Worm (Caenorhabditis elegans): Measurements from ENCODE around the gene F44E5.2.
A peak's percentile ranks its signal among the peaks of the same experiment; 100 is the strongest.

Gene F44E5.2

DNA sequence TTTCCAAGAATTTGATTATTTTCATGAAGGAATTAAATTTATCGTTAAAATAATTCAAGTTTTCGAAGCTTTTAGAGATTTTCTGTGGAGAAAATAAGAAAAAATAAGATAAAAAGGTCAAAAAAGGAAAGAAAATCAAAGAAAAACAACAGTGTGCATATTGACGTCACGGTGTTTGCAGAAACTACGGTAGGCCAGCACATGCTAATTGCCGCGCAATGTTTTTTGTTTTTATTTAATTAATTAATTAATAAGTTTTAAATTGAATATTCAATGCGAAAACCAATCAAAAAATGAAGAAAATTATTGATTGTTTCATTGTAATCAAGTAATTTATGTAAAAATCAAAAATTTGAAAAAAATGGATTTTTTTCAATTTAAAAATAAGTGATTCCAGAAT, 18.7 kb upstream of the F44E5.2 start:
- TF ChIP-seq elt-1 (tag; optimal IDR thresholded peaks at IDR 0.05) (no peak), ztf-11 (tag; optimal IDR thresholded peaks at IDR 0.05) (no peak), pha-4 (tag; optimal IDR thresholded peaks at IDR 0.05) (peak; percentile 26), unc-62 (GFP tag; optimal IDR thresholded peaks at IDR 0.05) (no peak), nfya-1 (tag; optimal IDR thresholded peaks at IDR 0.05; ENCODE audit: insufficient read depth) (peak; percentile 1), mml-1 (tag; optimal IDR thresholded peaks at IDR 0.05) (no peak)

DNA sequence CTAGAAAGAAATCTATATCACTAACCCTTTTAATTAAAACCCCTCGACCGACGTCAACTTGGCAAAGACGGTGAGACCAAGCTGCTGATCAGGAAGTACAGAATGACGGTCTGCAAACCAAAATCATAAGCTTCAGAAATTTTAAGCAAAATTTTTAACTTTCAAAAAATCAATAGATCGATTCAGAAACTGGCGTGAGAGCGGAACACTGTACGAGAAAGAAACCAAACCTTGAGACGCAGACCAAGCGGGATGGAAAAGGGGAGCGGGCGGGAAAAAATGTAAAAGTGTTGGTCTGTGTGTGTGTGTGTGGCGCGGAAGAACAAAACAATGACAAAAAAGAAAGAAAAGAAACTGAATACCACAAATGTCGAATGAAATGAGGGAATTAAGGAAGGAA, 18.1 kb upstream of the F44E5.2 start, which contains the start of the genes F44E5.17 and gpb-1:
Gene F44E5.17 (minus strand): TSS at position 101 of the 400 bp plus-strand sequence.
Gene gpb-1 (minus strand): TSS at position 118 of the 400 bp plus-strand sequence.
- peak; percentile 29 for TF ChIP-seq ceh-28 (tag; optimal IDR thresholded peaks at IDR 0.05)
- TF ChIP-seq ceh-16 (tag; optimal IDR thresholded peaks at IDR 0.05): no peak
- no peak for TF ChIP-seq ama-1 (optimal IDR thresholded peaks at IDR 0.05)

DNA sequence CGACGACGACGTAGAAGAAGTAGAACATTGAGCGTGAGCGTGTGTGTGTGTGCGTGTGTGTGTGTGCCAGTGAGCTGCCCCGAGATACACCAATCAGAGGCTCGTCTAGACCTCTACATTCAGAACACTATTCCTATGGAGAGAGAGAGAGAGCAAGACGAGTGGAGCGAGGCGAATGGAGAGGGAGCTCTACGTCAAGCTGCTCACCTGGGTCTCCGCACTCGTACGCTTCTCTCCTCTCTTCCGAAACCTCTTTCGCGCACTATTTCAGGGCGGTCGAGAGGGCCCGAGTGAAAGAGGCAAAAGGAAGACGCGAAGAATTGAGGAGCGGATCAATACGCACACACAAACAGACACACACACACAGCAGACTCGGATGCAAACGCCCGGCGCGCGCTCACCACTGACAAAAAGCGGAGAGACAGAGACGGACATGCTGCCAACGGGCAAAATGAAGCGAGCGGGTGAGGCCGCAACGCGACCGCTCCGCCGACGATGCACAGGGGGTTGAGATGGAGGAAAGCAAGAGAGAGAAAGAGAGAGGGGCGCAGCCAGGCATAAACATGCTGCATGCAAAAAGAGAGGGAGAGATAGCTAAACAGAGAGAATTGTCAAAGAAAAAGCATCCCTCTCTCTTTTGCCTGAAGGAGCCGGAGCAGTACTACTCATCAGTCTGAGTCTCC, 16.9 kb upstream of the F44E5.2 start:
- no peak for TF ChIP-seq nhr-28 (tag; optimal IDR thresholded peaks at IDR 0.05)
- TF ChIP-seq sea-2 (GFP tag; optimal IDR thresholded peaks at IDR 0.05): peak; percentile 68
- peak; percentile 47 for TF ChIP-seq pqm-1 (tag; optimal IDR thresholded peaks at IDR 0.05)
- TF ChIP-seq mml-1 (tag; optimal IDR thresholded peaks at IDR 0.05): no peak
- peak; percentile 75 for TF ChIP-seq tbx-2 (tag; optimal IDR thresholded peaks at IDR 0.05)
- TF ChIP-seq elt-3 (tag; optimal IDR thresholded peaks at IDR 0.05): no peak
- no peak for TF ChIP-seq eor-1 (tag; optimal IDR thresholded peaks at IDR 0.05)
- TF ChIP-seq pha-4 (tag; optimal IDR thresholded peaks at IDR 0.05): peak; percentile 84
- TF ChIP-seq ZK546.5 (tag; optimal IDR thresholded peaks at IDR 0.05): no peak
- TF ChIP-seq ztf-11 (tag; optimal IDR thresholded peaks at IDR 0.05): no peak
- no peak for TF ChIP-seq elt-1 (tag; optimal IDR thresholded peaks at IDR 0.05)
- TF ChIP-seq elt-2 (tag; optimal IDR thresholded peaks at IDR 0.05): peak; percentile 83
- peak; percentile 50 for TF ChIP-seq snpc-4 (tag; optimal IDR thresholded peaks at IDR 0.05)
- TF ChIP-seq hmg-11 (tag; optimal IDR thresholded peaks at IDR 0.05): peak; percentile 96
- no peak for TF ChIP-seq nhr-77 (tag; optimal IDR thresholded peaks at IDR 0.05)
- peak; percentile 46 for TF ChIP-seq fkh-10 (GFP tag; optimal IDR thresholded peaks at IDR 0.05)
- peak; percentile 66 for TF ChIP-seq nhr-11 (tag; optimal IDR thresholded peaks at IDR 0.05)
- peak; percentile 89 for TF ChIP-seq lin-39 (tag; optimal IDR thresholded peaks at IDR 0.05)
- TF ChIP-seq nhr-12 (tag; optimal IDR thresholded peaks at IDR 0.05): no peak
- peak; percentile 39 for TF ChIP-seq nhr-43 (tag; optimal IDR thresholded peaks at IDR 0.05; ENCODE audit: poor library complexity, severe bottlenecking)
- no peak for TF ChIP-seq daf-12 (tag; optimal IDR thresholded peaks at IDR 0.05)
- peak; percentile 49 for TF ChIP-seq nhr-25 (tag; optimal IDR thresholded peaks at IDR 0.05)
- TF ChIP-seq fkh-2 (tag; optimal IDR thresholded peaks at IDR 0.05): no peak
- TF ChIP-seq ceh-28 (tag; optimal IDR thresholded peaks at IDR 0.05): peak; percentile 84
- TF ChIP-seq skn-1 (tag; optimal IDR thresholded peaks at IDR 0.05): peak; percentile 69
- no peak for TF ChIP-seq ama-1 (optimal IDR thresholded peaks at IDR 0.05)
- peak; percentile 90 for TF ChIP-seq egl-5 (tag; optimal IDR thresholded peaks at IDR 0.05)
- peak; percentile 67 for TF ChIP-seq fos-1 (tag; optimal IDR thresholded peaks at IDR 0.05)
- TF ChIP-seq jun-1 (tag; optimal IDR thresholded peaks at IDR 0.05): peak; percentile 93
- TF ChIP-seq ztf-4 (tag; optimal IDR thresholded peaks at IDR 0.05): no peak
- TF ChIP-seq nhr-23 (tag; optimal IDR thresholded peaks at IDR 0.05): peak; percentile 61
- TF ChIP-seq mdl-1 (tag; optimal IDR thresholded peaks at IDR 0.05): peak; percentile 48
- TF ChIP-seq lin-15B (tag; optimal IDR thresholded peaks at IDR 0.05): peak; percentile 20
- no peak for TF ChIP-seq aly-2 (tag; optimal IDR thresholded peaks at IDR 0.05)
- peak; percentile 6 for TF ChIP-seq unc-62 (GFP tag; optimal IDR thresholded peaks at IDR 0.05)
- no peak for TF ChIP-seq nhr-67 (tag; optimal IDR thresholded peaks at IDR 0.05)
- peak; percentile 0 for TF ChIP-seq zag-1 (tag; optimal IDR thresholded peaks at IDR 0.05)
- no peak for TF ChIP-seq unc-39 (tag; optimal IDR thresholded peaks at IDR 0.05)
- peak; percentile 25 for TF ChIP-seq ceh-82 (tag; optimal IDR thresholded peaks at IDR 0.05)
- TF ChIP-seq ceh-9 (tag; optimal IDR thresholded peaks at IDR 0.05): no peak
- TF ChIP-seq egl-27 (tag; optimal IDR thresholded peaks at IDR 0.05): no peak
- peak; percentile 51 for TF ChIP-seq R02D3.7 (tag; optimal IDR thresholded peaks at IDR 0.05)
- no peak for TF ChIP-seq lsy-12 (tag; optimal IDR thresholded peaks at IDR 0.05)
- no peak for TF ChIP-seq nhr-76 (tag; optimal IDR thresholded peaks at IDR 0.05)
- TF ChIP-seq nhr-237 (tag; optimal IDR thresholded peaks at IDR 0.05): no peak
- TF ChIP-seq nfya-1 (tag; optimal IDR thresholded peaks at IDR 0.05; ENCODE audit: insufficient read depth): peak; percentile 98
- TF ChIP-seq ceh-16 (tag; optimal IDR thresholded peaks at IDR 0.05): no peak

Measured in whole organism, L3 larva.